Worm (Caenorhabditis elegans) whole organism, late embryonic: Measurements from ENCODE around the gene toe-1.

Source experiments
- C38D4.7 ChIP-seq: fragments of 200-800 bp; sonication (Bioruptor generic); optimal IDR thresholded peaks from 2 replicates; lab custom pipeline; 2018; ENCODE audit warnings: mild to moderate bottlenecking, missing genetic modification characterization, moderate library complexity, missing compliant biosample characterization
- F13H6.1 ChIP-seq: sonication (generic microtip); optimal IDR thresholded peaks from 2 replicates; lab custom pipeline; 2016; ENCODE audit warnings: missing genetic modification characterization, missing compliant biosample characterization
- K09A11.1 ChIP-seq: sonication (generic microtip); optimal IDR thresholded peaks from 2 replicates; lab custom pipeline; 2017; ENCODE audit warnings: antibody characterized with exemption, mild to moderate bottlenecking, missing genetic modification characterization, missing compliant biosample characterization; ENCODE audit not compliant: insufficient read depth
- ceh-2 ChIP-seq: sonication (generic microtip); optimal IDR thresholded peaks from 2 replicates; lab custom pipeline; 2016; ENCODE audit warnings: missing genotype, missing genetic modification characterization, missing compliant biosample characterization
- ceh-31 ChIP-seq: sonication (generic microtip); optimal IDR thresholded peaks from 2 replicates; lab custom pipeline; 2016; ENCODE audit warnings: missing genetic modification characterization, missing compliant biosample characterization
- ceh-45 ChIP-seq: fragments of 200-800 bp; sonication (Bioruptor generic); IDR thresholded peaks from 2 replicates; pipeline ENCODE4 v1.3.6; 2022; ENCODE audit warnings: missing genetic modification reagents, missing genetic modification characterization, missing compliant biosample characterization
- ceh-48 ChIP-seq: sonication (generic microtip); optimal IDR thresholded peaks from 2 replicates; lab custom pipeline; 2016; ENCODE audit warnings: missing genetic modification characterization, inconsistent platforms, missing compliant biosample characterization
- ceh-9 ChIP-seq: sonication (generic microtip); optimal IDR thresholded peaks from 2 replicates; lab custom pipeline; 2016; ENCODE audit warnings: mild to moderate bottlenecking, missing genetic modification characterization, inconsistent platforms, missing compliant biosample characterization
- dmd-4 ChIP-seq: sonication (generic microtip); optimal IDR thresholded peaks from 2 replicates; lab custom pipeline; 2016; ENCODE audit warnings: borderline replicate concordance, missing genetic modification characterization, missing compliant biosample characterization
- dve-1 ChIP-seq: sonication (generic microtip); optimal IDR thresholded peaks from 2 replicates; lab custom pipeline; 2017; ENCODE audit warnings: antibody characterized with exemption, mild to moderate bottlenecking, missing genetic modification characterization, missing compliant biosample characterization
- elt-2 ChIP-seq: sonication (generic microtip); optimal IDR thresholded peaks from 2 replicates; lab custom pipeline; 2016; ENCODE audit warnings: missing genetic modification reagents, missing genetic modification characterization, missing compliant biosample characterization
- eyg-1 ChIP-seq: sonication (generic microtip); optimal IDR thresholded peaks from 2 replicates; lab custom pipeline; 2016; ENCODE audit warnings: missing genotype, missing genetic modification characterization, missing compliant biosample characterization
- fkh-6 ChIP-seq: sonication (generic microtip); optimal IDR thresholded peaks from 2 replicates; lab custom pipeline; 2016; ENCODE audit warnings: missing genetic modification characterization, missing compliant biosample characterization
- gmeb-2 ChIP-seq: sonication (generic microtip); optimal IDR thresholded peaks from 2 replicates; lab custom pipeline; 2016; ENCODE audit warnings: missing genetic modification characterization, inconsistent platforms, missing compliant biosample characterization
- hlh-13 ChIP-seq: fragments of 200-800 bp; sonication (Bioruptor generic); optimal IDR thresholded peaks from 2 replicates; lab custom pipeline; 2018; ENCODE audit warnings: mild to moderate bottlenecking, missing genetic modification characterization, missing compliant biosample characterization
- hlh-30 ChIP-seq: sonication (generic microtip); optimal IDR thresholded peaks from 2 replicates; lab custom pipeline; 2017; ENCODE audit warnings: antibody characterized with exemption, missing genetic modification characterization, missing compliant biosample characterization; ENCODE audit not compliant: insufficient read depth
- lim-6 ChIP-seq: sonication (generic microtip); optimal IDR thresholded peaks from 2 replicates; lab custom pipeline; 2016; ENCODE audit warnings: missing genetic modification characterization, missing compliant biosample characterization
- nfya-1 ChIP-seq: sonication (generic microtip); optimal IDR thresholded peaks from 2 replicates; lab custom pipeline; 2017; ENCODE audit warnings: missing genetic modification characterization, mild to moderate bottlenecking, missing compliant biosample characterization, antibody characterized with exemption, moderate library complexity
- npax-4 ChIP-seq: sonication (generic microtip); optimal IDR thresholded peaks from 2 replicates; lab custom pipeline; 2016; ENCODE audit warnings: missing genetic modification characterization, missing compliant biosample characterization
- odd-2 ChIP-seq: sonication (generic microtip); optimal IDR thresholded peaks from 2 replicates; lab custom pipeline; 2017; ENCODE audit warnings: antibody characterized with exemption, mild to moderate bottlenecking, missing genetic modification characterization, missing compliant biosample characterization
- pat-9 ChIP-seq: fragments of 200-800 bp; sonication (Bioruptor generic); optimal IDR thresholded peaks from 2 replicates; lab custom pipeline; 2018; ENCODE audit warnings: mild to moderate bottlenecking, missing genetic modification characterization, moderate library complexity, missing compliant biosample characterization
- pax-1 ChIP-seq: fragments of 150-350 bp; optimal IDR thresholded peaks from 2 replicates; lab custom pipeline; 2014; ENCODE audit warnings: missing biosample characterization, missing genetic modification characterization
- pha-2 ChIP-seq: sonication (generic microtip); optimal IDR thresholded peaks from 2 replicates; lab custom pipeline; 2017; ENCODE audit warnings: mild to moderate bottlenecking, missing genetic modification characterization, missing compliant biosample characterization
- pha-4 ChIP-seq: fragments of 150-350 bp; optimal IDR thresholded peaks from 2 replicates; lab custom pipeline; 2018; ENCODE audit warnings: missing biosample characterization, missing genetic modification reagents, missing genetic modification characterization
- rnt-1 ChIP-seq: sonication (generic microtip); optimal IDR thresholded peaks from 2 replicates; lab custom pipeline; 2016; ENCODE audit warnings: missing genetic modification characterization, missing compliant biosample characterization
- sox-2 ChIP-seq: fragments of 200-800 bp; sonication (Bioruptor generic); IDR thresholded peaks from 2 replicates; pipeline ENCODE4 v1.3.6; 2022; ENCODE audit warnings: missing genetic modification reagents, missing genetic modification characterization, missing compliant biosample characterization
- tbx-7 ChIP-seq: sonication (generic microtip); optimal IDR thresholded peaks from 2 replicates; lab custom pipeline; 2016; ENCODE audit warnings: missing genotype, missing genetic modification characterization, missing compliant biosample characterization
- unc-3 ChIP-seq, 2 experiments: fragments of 200-800 bp in 1 of 2; sonication (Bioruptor generic) in 1 of 2; sonication (generic microtip) in 1 of 2; conservative IDR thresholded peaks in 1 of 2; optimal IDR thresholded peaks in 1 of 2; 2 replicates each; pipeline versions ENCODE4 v1.3.6 to Lab custom; 2016 to 2022; ENCODE audit warnings: missing compliant biosample characterization in 2 of 2, missing genetic modification characterization in 2 of 2, missing genetic modification reagents in 1 of 2
- unc-42 ChIP-seq: sonication (generic microtip); optimal IDR thresholded peaks from 2 replicates; lab custom pipeline; 2016; ENCODE audit warnings: missing genotype, missing genetic modification characterization, missing compliant biosample characterization
- unc-86 ChIP-seq: sonication (generic microtip); optimal IDR thresholded peaks from 2 replicates; lab custom pipeline; 2016; ENCODE audit warnings: missing genetic modification characterization, missing compliant biosample characterization
- ztf-16 ChIP-seq: sonication (generic microtip); optimal IDR thresholded peaks from 2 replicates; lab custom pipeline; 2017; ENCODE audit warnings: missing genetic modification characterization, missing compliant biosample characterization

The toe-1 gene

DNA sequence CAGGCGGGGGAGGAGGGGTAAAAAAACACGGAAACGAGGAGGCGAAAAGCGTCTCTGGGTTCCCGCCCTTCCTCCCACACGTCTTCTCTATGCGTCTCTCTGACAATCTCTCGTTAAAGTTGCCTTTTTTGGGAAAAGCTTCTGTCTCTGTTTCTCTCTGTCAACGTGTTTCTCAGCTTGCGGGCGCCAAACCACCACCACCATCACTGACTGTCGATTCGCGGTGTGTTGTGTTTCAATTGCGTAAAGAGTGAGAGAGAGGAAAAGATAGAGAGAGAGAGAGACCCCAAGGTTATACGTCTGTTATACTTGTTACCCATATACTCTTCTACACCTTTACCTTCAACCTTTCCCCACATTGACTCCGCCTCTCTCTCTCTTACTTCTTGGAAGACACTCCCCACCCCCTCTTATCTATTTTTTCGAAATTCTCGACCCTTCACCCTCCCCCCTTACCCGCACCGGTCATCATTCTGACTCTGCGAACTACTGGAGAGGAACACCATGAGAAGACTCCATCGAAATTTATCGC lies 32.4 kb upstream of the toe-1 start, which contains the start of gene mlt-7:
mlt-7 (plus strand) TSS at position 482 of the 532 bp plus-strand sequence.
- peak; percentile 82 for TF ChIP-seq fkh-6 (tag; lab: Kevin White, UChicago)
- TF ChIP-seq ceh-9: no peak
- TF ChIP-seq, all 69 proteins: peak for 1

ce11 chrII:4394438-4394837 lies 30.5 kb upstream of the toe-1 start:
- peak; percentile 25 for TF ChIP-seq rnt-1 (tag; lab: Kevin White, UChicago)
- TF ChIP-seq ceh-45 (GFP tag; lab: Robert Waterston, UW): no peak
- peak; percentile 67 for TF ChIP-seq fkh-6 (tag; lab: Kevin White, UChicago)
- TF ChIP-seq hlh-30: no peak

DNA sequence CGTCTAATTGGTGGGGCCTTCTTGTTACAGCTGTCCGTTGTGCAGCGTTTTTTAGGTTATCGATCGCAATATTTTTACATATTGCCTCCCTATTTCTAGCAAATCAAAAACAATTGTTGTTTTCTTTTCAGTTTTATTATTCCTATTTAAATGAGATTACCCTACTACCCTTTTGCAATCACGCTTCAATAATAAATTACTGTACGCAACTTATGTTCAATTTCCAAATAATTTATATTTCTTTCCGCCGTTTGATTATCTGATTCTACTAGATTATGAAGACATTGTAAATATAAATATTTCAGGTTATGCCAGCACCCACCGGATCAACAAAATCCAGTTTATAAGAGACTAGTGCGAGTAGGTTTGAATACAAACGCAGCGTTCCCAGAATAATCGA lies 19.6 kb upstream of the toe-1 start, which contains the start of gene ZK430.5:
ZK430.5 (plus strand) TSS at position 301 of the 400 bp plus-strand sequence.
- TF ChIP-seq gmeb-2 (no peak), pha-2 (tag; lab: Kevin White, UChicago) (no peak), F13H6.1 (tag; lab: Kevin White, UChicago) (no peak), ceh-9 (no peak), pha-4 (tag; lab: Kevin White, UChicago) (no peak), unc-42 (no peak), ceh-45 (GFP tag; lab: Robert Waterston, UW) (no peak), ceh-48 (no peak), sox-2 (GFP tag; lab: Robert Waterston, UW) (no peak), fkh-6 (tag; lab: Kevin White, UChicago) (no peak), ceh-2 (tag; lab: Kevin White, UChicago) (no peak), eyg-1 (tag; lab: Kevin White, UChicago) (no peak), pat-9 (tag; lab: Kevin White, UChicago) (no peak), dve-1 (tag; lab: Kevin White, UChicago) (no peak), hlh-13 (GFP tag; lab: Kevin White, UChicago) (no peak), pax-1 (tag; lab: Kevin White, UChicago) (no peak)

DNA sequence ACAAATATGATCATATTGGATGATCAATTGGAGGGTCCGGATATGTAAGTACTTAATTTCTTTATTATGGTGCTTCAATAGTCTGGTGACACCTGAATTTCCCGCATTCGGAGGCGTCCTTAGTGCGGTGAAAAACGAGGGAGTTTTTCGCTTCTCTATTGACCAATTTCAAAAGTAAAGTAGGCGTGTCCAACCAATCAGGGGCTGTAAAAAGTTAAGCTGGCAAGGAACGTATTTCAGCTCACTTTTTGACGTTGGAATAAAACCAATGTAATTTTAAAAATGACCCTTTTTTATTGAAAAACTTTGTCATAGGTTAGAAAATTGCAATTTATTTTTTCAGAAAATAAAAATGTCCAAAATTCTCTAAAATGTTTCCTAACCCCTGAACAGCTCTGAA lies 15.3 kb upstream of the toe-1 start:
- no peak for TF ChIP-seq unc-86 (tag; lab: Kevin White, UChicago)
- TF ChIP-seq odd-2 (tag; lab: Kevin White, UChicago): no peak
- no peak for TF ChIP-seq ztf-16 (tag; lab: Kevin White, UChicago)
- peak; percentile 88 for TF ChIP-seq nfya-1
- TF ChIP-seq tbx-7 (tag; lab: Kevin White, UChicago): no peak
- TF ChIP-seq unc-3 (GFP tag; conservative IDR thresholded peaks at IDR 0.05; lab: Robert Waterston, UW): no peak
- no peak for TF ChIP-seq unc-3 (tag; optimal IDR thresholded peaks at IDR 0.05; lab: Kevin White, UChicago)

ce11 chrII:4417333-4417732 lies 7.6 kb upstream of the toe-1 start, which contains the start of gene sod-5:
Gene sod-5 (plus strand): TSS chrII:4417633.
- no peak for TF ChIP-seq npax-4 (tag; lab: Kevin White, UChicago)
- TF ChIP-seq fkh-6 (tag; lab: Kevin White, UChicago): no peak
- TF ChIP-seq rnt-1 (tag; lab: Kevin White, UChicago): no peak
- no peak for TF ChIP-seq dmd-4 (tag; lab: Kevin White, UChicago)
- TF ChIP-seq C38D4.7 (GFP tag; lab: Kevin White, UChicago): no peak
- no peak for TF ChIP-seq ceh-31 (tag; lab: Kevin White, UChicago)
- TF ChIP-seq elt-2 (tag; lab: Kevin White, UChicago): no peak
- TF ChIP-seq K09A11.1 (tag; lab: Kevin White, UChicago): no peak
- TF ChIP-seq lim-6: no peak
